Fruit fly (Drosophila melanogaster): ENCODE measurements around the gene ND-15.

Gene ND-15

dm6 chr2L:143088-143487 is 28.6 kb downstream of the ND-15 start, which contains the start of the genes CG31974 and CG11454 (continued):
- TF ChIP-seq tgo (GFP tag; IDR thresholded peaks at IDR 0.05), result no peak
- no peak for TF ChIP-seq Dfd (GFP tag; optimal IDR thresholded peaks at IDR 0.05)
- no peak for TF ChIP-seq Oaz (GFP tag; IDR thresholded peaks at IDR 0.05)
- TF ChIP-seq dan (GFP tag; IDR thresholded peaks at IDR 0.05), result no peak
- TF ChIP-seq E2f2 (GFP tag; IDR thresholded peaks at IDR 0.05), result peak; percentile 88
- no peak for TF ChIP-seq fd3F (GFP tag; optimal IDR thresholded peaks at IDR 0.05)
- no peak for TF ChIP-seq Ravus (GFP tag; IDR thresholded peaks at IDR 0.05)
- TF ChIP-seq Hmx (GFP tag; optimal IDR thresholded peaks at IDR 0.05), result no peak
- no peak for TF ChIP-seq zfh1 (GFP tag; IDR thresholded peaks at IDR 0.05)
- TF ChIP-seq gt (GFP tag; IDR thresholded peaks at IDR 0.05), result no peak
- no peak for TF ChIP-seq Chrac-16 (GFP tag; optimal IDR thresholded peaks at IDR 0.05)
- peak; percentile 92 for TF ChIP-seq hbn (GFP tag; IDR thresholded peaks at IDR 0.05; ENCODE audit: partially characterized antibody)
- TF ChIP-seq CG10979 (tag; optimal IDR thresholded peaks at IDR 0.05), result peak; percentile 7
- TF ChIP-seq Kr (GFP tag; optimal IDR thresholded peaks at IDR 0.05), result no peak
- no peak for TF ChIP-seq Lpt (GFP tag; optimal IDR thresholded peaks at IDR 0.05)
- TF ChIP-seq pnt (GFP tag; optimal IDR thresholded peaks at IDR 0.05), result no peak
- no peak for TF ChIP-seq D19A (tag; optimal IDR thresholded peaks at IDR 0.05)
- no peak for TF ChIP-seq CG9437 (GFP tag; optimal IDR thresholded peaks at IDR 0.05)
- TF ChIP-seq cad (GFP tag; optimal IDR thresholded peaks at IDR 0.05), result no peak
- peak; percentile 21 for TF ChIP-seq grau (tag; optimal IDR thresholded peaks at IDR 0.05)
- TF ChIP-seq CG11085 (GFP tag; IDR thresholded peaks at IDR 0.05), result no peak
- TF ChIP-seq btn (GFP tag; optimal IDR thresholded peaks at IDR 0.05), result no peak
- TF ChIP-seq pita (GFP tag; optimal IDR thresholded peaks at IDR 0.05), result no peak
- peak; percentile 44 for TF ChIP-seq CG33213 (GFP tag; optimal IDR thresholded peaks at IDR 0.05)
- TF ChIP-seq Sox102F (GFP tag; optimal IDR thresholded peaks at IDR 0.05), result no peak
- peak; percentile 83 for TF ChIP-seq Opbp (GFP tag; IDR thresholded peaks at IDR 0.05; ENCODE audit: partially characterized antibody)
- TF ChIP-seq Taf1 (GFP tag; IDR thresholded peaks at IDR 0.05), result no peak
- no peak for TF ChIP-seq C15 (GFP tag; IDR thresholded peaks at IDR 0.05)
- TF ChIP-seq nau (GFP tag; optimal IDR thresholded peaks at IDR 0.05), result no peak
- no peak for TF ChIP-seq sug (tag; optimal IDR thresholded peaks at IDR 0.05)
- TF ChIP-seq cwo (GFP tag; optimal IDR thresholded peaks at IDR 0.05), result no peak
- no peak for TF ChIP-seq da (GFP tag; optimal IDR thresholded peaks at IDR 0.05)
- no peak for TF ChIP-seq CG15479 (GFP tag; optimal IDR thresholded peaks at IDR 0.05)
- no peak for TF ChIP-seq jigr1 (GFP tag; IDR thresholded peaks at IDR 0.05)
- no peak for TF ChIP-seq Mad (GFP tag; optimal IDR thresholded peaks at IDR 0.05)
- no peak for TF ChIP-seq CG32767 (GFP tag; IDR thresholded peaks at IDR 0.05)
- TF ChIP-seq br (optimal IDR thresholded peaks at IDR 0.05), result no peak
- TF ChIP-seq toy (GFP tag; IDR thresholded peaks at IDR 0.05), result no peak
- TF ChIP-seq CG11093 (GFP tag; IDR thresholded peaks at IDR 0.05), result no peak
- TF ChIP-seq BtbVII (GFP tag; optimal IDR thresholded peaks at IDR 0.05), result no peak
- no peak for TF ChIP-seq Usf (GFP tag; optimal IDR thresholded peaks at IDR 0.05)
- TF ChIP-seq sob (GFP tag; IDR thresholded peaks at IDR 0.05), result peak; percentile 21; the same call in 1 of the 2 replicates
- TF ChIP-seq Bteb2 (GFP tag; optimal IDR thresholded peaks at IDR 0.05), result no peak
- no peak for TF ChIP-seq CG12769 (tag; optimal IDR thresholded peaks at IDR 0.05)
- no peak for TF ChIP-seq CG1024 (GFP tag; IDR thresholded peaks at IDR 0.05)
- no peak for TF ChIP-seq bowl (GFP tag; IDR thresholded peaks at IDR 0.05)
- no peak for TF ChIP-seq Optix (GFP tag; IDR thresholded peaks at IDR 0.05)
- TF ChIP-seq sisA (GFP tag; IDR thresholded peaks at IDR 0.05), result no peak
- no peak for TF ChIP-seq CG16815 (GFP tag; optimal IDR thresholded peaks at IDR 0.05)
- TF ChIP-seq CG13287 (GFP tag; IDR thresholded peaks at IDR 0.05; ENCODE audit: partially characterized antibody), result peak; percentile 97
- TF ChIP-seq Dip2 (GFP tag; IDR thresholded peaks at IDR 0.05), result no peak
- no peak for TF ChIP-seq CG10147 (GFP tag; optimal IDR thresholded peaks at IDR 0.05)
- no peak for TF ChIP-seq slou (GFP tag; optimal IDR thresholded peaks at IDR 0.05)
- peak; percentile 34; the same call in 1 of the 3 replicates for TF ChIP-seq CG14860 (GFP tag; IDR thresholded peaks at IDR 0.05; ENCODE audit: partially characterized antibody)
